Worm (Caenorhabditis elegans) whole organism, L1 larva: Measurements from ENCODE around the gene C41C4.9.

Experiments used
- efl-3 ChIP-seq: fragments of 200-800 bp; sonication (Bioruptor generic); optimal IDR thresholded peaks from 2 replicates; lab custom pipeline; 2018; ENCODE audit warnings: mild to moderate bottlenecking, missing genetic modification characterization, missing compliant biosample characterization
- nhr-12 ChIP-seq: sonication (generic microtip); optimal IDR thresholded peaks from 2 replicates; lab custom pipeline; 2017; ENCODE audit warnings: missing biosample characterization, missing genetic modification characterization

ce11 chrII:8125439-8125838 is 18.0 kb downstream of the C41C4.9 start:
- no peak for TF ChIP-seq efl-3
- no peak for TF ChIP-seq nhr-12 (tag; lab: Kevin White, UChicago)
